Fruit fly (Drosophila melanogaster) whole organism, embryonic: Measurements from ENCODE around the gene Atpalpha.
A peak's percentile ranks its signal among the peaks of the same experiment; 100 is the strongest.

ENCODE experiments used
- Aef1 ChIP-seq: fragments of 200-800 bp; sonication (Bioruptor generic); IDR thresholded peaks from 3 replicates; pipeline ENCODE4 v1.3.6; 2022; ENCODE audit warnings: missing biosample characterization, missing genetic modification characterization
- Antp ChIP-seq: fragments of 200-800 bp; sonication (Bioruptor generic); optimal IDR thresholded peaks from 3 replicates; lab custom pipeline; 2016; ENCODE audit warnings: missing biosample characterization, missing genetic modification characterization
- Bdp1 ChIP-seq: fragments of 200-800 bp; sonication (Bioruptor generic); optimal IDR thresholded peaks from 3 replicates; lab custom pipeline; 2016; ENCODE audit warnings: missing biosample characterization, missing genetic modification characterization
- Bgb ChIP-seq: fragments of 200-800 bp; sonication (Bioruptor generic); IDR thresholded peaks from 2 replicates; pipeline ENCODE4 v1.3.6; 2022; ENCODE audit warnings: missing biosample characterization, missing genetic modification characterization; ENCODE audit not compliant: partially characterized antibody
- CG14860 ChIP-seq: fragments of 200-800 bp; sonication (Bioruptor generic); IDR thresholded peaks from 3 replicates; pipeline ENCODE4 v1.3.6; 2022; ENCODE audit warnings: missing biosample characterization, missing genetic modification characterization; ENCODE audit not compliant: partially characterized antibody
- CG2199 ChIP-seq: fragments of 200-800 bp; sonication (Bioruptor generic); IDR thresholded peaks from 3 replicates; pipeline ENCODE4 v1.3.6; 2022; ENCODE audit warnings: missing biosample characterization, missing genetic modification characterization
- CG32772 ChIP-seq: fragments of 200-800 bp; sonication (Bioruptor generic); IDR thresholded peaks from 2 replicates; pipeline ENCODE4 v1.3.6; 2022; ENCODE audit warnings: missing biosample characterization, missing genetic modification characterization
- CG34224 ChIP-seq: fragments of 200-800 bp; sonication (Bioruptor generic); IDR thresholded peaks from 3 replicates; pipeline ENCODE4 v1.3.6; 2022; ENCODE audit warnings: missing biosample characterization, missing genetic modification characterization; ENCODE audit not compliant: partially characterized antibody
- CG42726 ChIP-seq: fragments of 200-800 bp; sonication (Bioruptor generic); IDR thresholded peaks from 2 replicates; pipeline ENCODE4 v1.3.6; 2022; ENCODE audit warnings: missing biosample characterization, missing genetic modification characterization; ENCODE audit not compliant: partially characterized antibody
- CG7745 ChIP-seq: fragments of 200-800 bp; sonication (Bioruptor generic); optimal IDR thresholded peaks from 2 replicates; lab custom pipeline; 2018; ENCODE audit warnings: missing biosample characterization, mild to moderate bottlenecking, missing genetic modification characterization, moderate library complexity
- CG7839 ChIP-seq: fragments of 200-800 bp; sonication (Bioruptor generic); optimal IDR thresholded peaks from 3 replicates; lab custom pipeline; 2018; ENCODE audit warnings: missing biosample characterization, mild to moderate bottlenecking, missing genetic modification characterization, moderate library complexity
- CG7963 ChIP-seq: fragments of 200-800 bp; sonication (Bioruptor generic); IDR thresholded peaks from 3 replicates; pipeline ENCODE4 v1.3.6; 2022; ENCODE audit warnings: missing biosample characterization, missing genetic modification characterization; ENCODE audit not compliant: partially characterized antibody
- Dll ChIP-seq: fragments of 200-800 bp; sonication (Bioruptor generic); IDR thresholded peaks from 4 replicates; pipeline ENCODE4 v1.3.6; 2022; ENCODE audit warnings: missing biosample characterization, missing genetic modification characterization; ENCODE audit not compliant: partially characterized antibody
- Dref ChIP-seq: fragments of 200-800 bp; sonication (Bioruptor generic); IDR thresholded peaks from 2 replicates; pipeline ENCODE4 v1.3.6; 2022; ENCODE audit warnings: missing biosample characterization, missing genetic modification characterization
- Eip74EF ChIP-seq, 2 experiments: fragments of 200-800 bp in 1 of 2; fragments of >200 bp in 1 of 2; sonication (Bioruptor generic) in 1 of 2; optimal IDR thresholded peaks; 2 replicates each; lab custom pipeline; 2017 to 2019; ENCODE audit warnings: missing biosample characterization in 2 of 2, missing genetic modification characterization in 2 of 2, mild to moderate bottlenecking in 1 of 2, moderate library complexity in 1 of 2
- HLH4C ChIP-seq: fragments of 200-800 bp; sonication (Bioruptor generic); IDR thresholded peaks from 3 replicates; pipeline ENCODE4 v1.3.6; 2022; ENCODE audit warnings: missing biosample characterization, missing genetic modification characterization; ENCODE audit not compliant: partially characterized antibody
- NC2β ChIP-seq: fragments of 200-800 bp; sonication (Bioruptor generic); optimal IDR thresholded peaks from 2 replicates; lab custom pipeline; 2016; ENCODE audit warnings: missing biosample characterization, missing genetic modification characterization
- Neu2 ChIP-seq: fragments of 200-800 bp; sonication (Bioruptor generic); optimal IDR thresholded peaks from 3 replicates; lab custom pipeline; 2016; ENCODE audit warnings: missing biosample characterization, missing genetic modification characterization, borderline replicate concordance
- Nf-YA ChIP-seq: fragments of 200-800 bp; sonication (Bioruptor generic); IDR thresholded peaks from 2 replicates; pipeline ENCODE4 v1.3.6; 2022; ENCODE audit warnings: missing biosample characterization, missing genetic modification characterization
- Opbp ChIP-seq: fragments of 200-800 bp; sonication (Bioruptor generic); IDR thresholded peaks from 3 replicates; pipeline ENCODE4 v1.3.6; 2022; ENCODE audit warnings: missing biosample characterization, missing genetic modification characterization; ENCODE audit not compliant: partially characterized antibody
- Optix ChIP-seq: fragments of 200-800 bp; sonication (Bioruptor generic); IDR thresholded peaks from 3 replicates; pipeline ENCODE4 v1.3.6; 2022; ENCODE audit warnings: missing biosample characterization, missing genetic modification characterization
- Poxn ChIP-seq: fragments of 200-800 bp; sonication (Bioruptor generic); IDR thresholded peaks from 2 replicates; pipeline ENCODE4 v1.3.6; 2022; ENCODE audit warnings: missing biosample characterization, missing genetic modification characterization
- Ravus ChIP-seq: fragments of 200-800 bp; sonication (Bioruptor generic); IDR thresholded peaks from 2 replicates; pipeline ENCODE4 v1.3.6; 2022; ENCODE audit warnings: missing biosample characterization, missing genetic modification characterization
- Rx ChIP-seq: fragments of 200-800 bp; sonication (Bioruptor generic); IDR thresholded peaks from 2 replicates; pipeline ENCODE4 v1.3.6; 2022; ENCODE audit warnings: missing biosample characterization, missing genetic modification characterization
- Scr ChIP-seq: fragments of 200-800 bp; sonication (Bioruptor generic); IDR thresholded peaks from 2 replicates; pipeline ENCODE4 v1.3.6; 2022; ENCODE audit warnings: missing biosample characterization, missing genetic modification characterization; ENCODE audit not compliant: partially characterized antibody
- amos ChIP-seq: fragments of 200-800 bp; sonication (Bioruptor generic); IDR thresholded peaks from 2 replicates; pipeline ENCODE4 v1.3.6; 2022; ENCODE audit warnings: missing biosample characterization, missing genetic modification characterization; ENCODE audit not compliant: partially characterized antibody
- ato ChIP-seq: fragments of 200-800 bp; sonication (Bioruptor generic); IDR thresholded peaks from 2 replicates; pipeline ENCODE4 v1.3.6; 2022; ENCODE audit warnings: missing biosample characterization, missing genetic modification characterization; ENCODE audit not compliant: partially characterized antibody
- bbx ChIP-seq: fragments of 200-800 bp; sonication (Bioruptor generic); IDR thresholded peaks from 2 replicates; pipeline ENCODE4 v1.3.6; 2022; ENCODE audit warnings: missing biosample characterization, missing genetic modification characterization; ENCODE audit not compliant: partially characterized antibody
- cwo ChIP-seq: fragments of 200-800 bp; sonication (Bioruptor generic); optimal IDR thresholded peaks from 3 replicates; lab custom pipeline; 2017; ENCODE audit warnings: missing biosample characterization, missing genetic modification characterization, mild to moderate bottlenecking, moderate library complexity, missing genetic modification reagents
- exex ChIP-seq: fragments of 200-800 bp; sonication (Bioruptor generic); optimal IDR thresholded peaks from 4 replicates; lab custom pipeline; 2018; ENCODE audit warnings: missing biosample characterization, mild to moderate bottlenecking, missing genetic modification characterization, moderate library complexity
- hb ChIP-seq: fragments of 200-800 bp; sonication (Bioruptor generic); IDR thresholded peaks from 3 replicates; pipeline ENCODE4 v1.3.6; 2022; ENCODE audit warnings: missing biosample characterization, missing genetic modification characterization; ENCODE audit not compliant: partially characterized antibody
- hbn ChIP-seq: fragments of 200-800 bp; sonication (Bioruptor generic); IDR thresholded peaks from 2 replicates; pipeline ENCODE4 v1.3.6; 2022; ENCODE audit warnings: missing biosample characterization, missing genetic modification characterization; ENCODE audit not compliant: partially characterized antibody
- inv ChIP-seq: fragments of 200-800 bp; sonication (Bioruptor generic); IDR thresholded peaks from 2 replicates; pipeline ENCODE4 v1.3.6; 2022; ENCODE audit warnings: missing biosample characterization, missing genetic modification characterization; ENCODE audit not compliant: partially characterized antibody
- maf-S ChIP-seq: fragments of 200-800 bp; sonication (Bioruptor generic); optimal IDR thresholded peaks from 2 replicates; lab custom pipeline; 2016; ENCODE audit warnings: missing biosample characterization, missing genetic modification characterization
- mirr ChIP-seq: fragments of 200-800 bp; sonication (Bioruptor generic); optimal IDR thresholded peaks from 3 replicates; lab custom pipeline; 2018; ENCODE audit warnings: missing biosample characterization, mild to moderate bottlenecking, missing genetic modification characterization
- nau ChIP-seq: fragments of 200-800 bp; sonication (Bioruptor generic); optimal IDR thresholded peaks from 3 replicates; lab custom pipeline; 2017; ENCODE audit warnings: missing biosample characterization, mild to moderate bottlenecking, missing genetic modification characterization, missing genetic modification reagents
- nerfin-2 ChIP-seq: fragments of 200-800 bp; sonication (Bioruptor generic); IDR thresholded peaks from 2 replicates; pipeline ENCODE4 v1.3.6; 2022; ENCODE audit warnings: missing biosample characterization, missing genetic modification characterization; ENCODE audit not compliant: partially characterized antibody
- oc ChIP-seq: fragments of 200-800 bp; sonication (Bioruptor generic); optimal IDR thresholded peaks from 2 replicates; lab custom pipeline; 2018; ENCODE audit warnings: missing biosample characterization, mild to moderate bottlenecking, missing genetic modification characterization, moderate library complexity
- org-1 ChIP-seq: fragments of 200-800 bp; sonication (Bioruptor generic); optimal IDR thresholded peaks from 2 replicates; lab custom pipeline; 2017; ENCODE audit warnings: missing biosample characterization, missing genetic modification characterization
- pum ChIP-seq: fragments of 200-800 bp; sonication (Bioruptor generic); optimal IDR thresholded peaks from 2 replicates; lab custom pipeline; 2016; ENCODE audit warnings: missing biosample characterization, missing genetic modification characterization
- sna ChIP-seq: fragments of 200-800 bp; sonication (Bioruptor generic); IDR thresholded peaks from 2 replicates; pipeline ENCODE4 v1.3.6; 2022; ENCODE audit warnings: missing biosample characterization, missing genetic modification characterization; ENCODE audit not compliant: partially characterized antibody
- tll ChIP-seq, 2 experiments: fragments of 200-800 bp in 1 of 2; fragments of >200 bp in 1 of 2; sonication (Bioruptor generic) in 1 of 2; optimal IDR thresholded peaks; 2 replicates each; lab custom pipeline; 2017 to 2019; ENCODE audit warnings: missing biosample characterization in 2 of 2, missing genetic modification characterization in 2 of 2, mild to moderate bottlenecking in 1 of 2, moderate library complexity in 1 of 2
- tna ChIP-seq: fragments of 200-800 bp; sonication (Bioruptor generic); IDR thresholded peaks from 2 replicates; pipeline ENCODE4 v1.3.6; 2022; ENCODE audit warnings: missing biosample characterization, missing genetic modification characterization; ENCODE audit not compliant: partially characterized antibody
- twi ChIP-seq: fragments of 200-800 bp; optimal IDR thresholded peaks from 2 replicates; lab custom pipeline; 2019; ENCODE audit warnings: missing biosample characterization, mild to moderate bottlenecking, missing genetic modification characterization, moderate library complexity
- usp ChIP-seq: fragments of >200 bp; optimal IDR thresholded peaks from 2 replicates; lab custom pipeline; 2017; ENCODE audit warnings: missing biosample characterization, missing genetic modification characterization
- vnd ChIP-seq: fragments of 200-800 bp; sonication (Bioruptor generic); IDR thresholded peaks from 3 replicates; pipeline ENCODE4 v1.3.6; 2022; ENCODE audit warnings: missing biosample characterization, missing genetic modification characterization; ENCODE audit not compliant: partially characterized antibody
- zen ChIP-seq: fragments of 200-800 bp; sonication (Bioruptor generic); optimal IDR thresholded peaks from 3 replicates; lab custom pipeline; 2018; ENCODE audit warnings: missing biosample characterization, mild to moderate bottlenecking, missing genetic modification characterization, moderate library complexity

The Atpalpha gene

dm6 chr3R:20912725-20913124 lies 35.8 kb upstream of the Atpalpha start (continued):
- TF ChIP-seq CG34224 (GFP tag; lab: Robert Waterston, UW) (peak; percentile 46), Opbp (peak; percentile 87), sna (0 out of 2 replicates have a peak, but pooled peaks have one; percentile 39), Eip74EF (GFP tag; optimal IDR thresholded peaks at IDR 0.05; lab: Kevin White, UChicago) (peak in 1 of 2 experiments; percentile 35), oc (tag; lab: Kevin White, UChicago) (peak; percentile 2), Scr (GFP tag; lab: Robert Waterston, UW) (peak; percentile 65), pum (no peak), hb (0 out of 3 replicates have a peak, but pooled peaks have one; percentile 46), tna (peak; percentile 70), Neu2 (GFP tag; lab: Kevin White, UChicago) (no peak), exex (tag; lab: Kevin White, UChicago) (peak; percentile 66), nerfin-2 (GFP tag; lab: Robert Waterston, UW) (peak; percentile 68), Nf-YA (GFP tag; lab: Robert Waterston, UW) (no peak), zen (tag; lab: Kevin White, UChicago) (peak; percentile 31), CG14860 (GFP tag; lab: Robert Waterston, UW) (peak; percentile 76), nau (GFP tag; lab: Kevin White, UChicago) (no peak), Bdp1 (GFP tag; lab: Kevin White, UChicago) (peak; percentile 99), twi (tag; lab: Kevin White, UChicago) (no peak), cwo (no peak), CG2199 (peak; percentile 98), Bgb (GFP tag; lab: Robert Waterston, UW) (peak; percentile 76), CG42726 (GFP tag; lab: Robert Waterston, UW) (peak; percentile 75; the same call in 1 of the 2 replicates), CG7963 (GFP tag; lab: Robert Waterston, UW) (peak; percentile 75), Poxn (GFP tag; lab: Robert Waterston, UW) (no peak), amos (GFP tag; lab: Robert Waterston, UW) (peak; percentile 70), inv (GFP tag; lab: Robert Waterston, UW) (peak; percentile 9; the same call in 1 of the 2 replicates), usp (GFP tag; lab: Kevin White, UChicago) (no peak), Aef1 (GFP tag; lab: Robert Waterston, UW) (no peak), maf-S (GFP tag; lab: Kevin White, UChicago) (no peak), Dref (GFP tag; lab: Robert Waterston, UW) (no peak), CG7745 (tag; lab: Kevin White, UChicago) (peak; percentile 81), Dll (GFP tag; lab: Robert Waterston, UW) (peak; percentile 37; the same call in 1 of the 4 replicates), mirr (GFP tag; lab: Kevin White, UChicago) (peak; percentile 36), CG7839 (tag; lab: Kevin White, UChicago) (no peak), vnd (GFP tag; lab: Robert Waterston, UW) (peak; percentile 52; the same call in 2 of the 3 replicates), Antp (GFP tag; lab: Kevin White, UChicago) (no peak), NC2β (GFP tag; lab: Kevin White, UChicago) (no peak), Optix (GFP tag; lab: Robert Waterston, UW) (no peak), Ravus (GFP tag; lab: Robert Waterston, UW) (no peak), HLH4C (GFP tag; lab: Robert Waterston, UW) (peak; percentile 71), ato (GFP tag; lab: Robert Waterston, UW) (peak; percentile 44; the same call in 1 of the 2 replicates), Rx (GFP tag; lab: Robert Waterston, UW) (no peak), hbn (0 out of 2 replicates have a peak, but pooled peaks have one; percentile 13), bbx (GFP tag; lab: Robert Waterston, UW) (peak; percentile 75), CG32772 (no peak), org-1 (GFP tag; lab: Kevin White, UChicago) (no peak), tll (GFP tag; optimal IDR thresholded peaks at IDR 0.05; lab: Kevin White, UChicago) (peak in 1 of 2 experiments; percentile 48)
